Fruit fly (Drosophila melanogaster) whole organism, wandering third instar larva: ENCODE results near the gene Lnk.

ENCODE experiments used
- Abd-B ChIP-seq: fragments of >200 bp; optimal IDR thresholded peaks from 2 replicates; lab custom pipeline; 2017; ENCODE audit warnings: missing biosample characterization, missing genetic modification characterization
- CG32264 ChIP-seq: fragments of 200-800 bp; sonication (Bioruptor generic); optimal IDR thresholded peaks from 2 replicates; lab custom pipeline; 2016; ENCODE audit warnings: missing biosample characterization, missing genetic modification characterization
- CG9705 ChIP-seq: fragments of 200-800 bp; sonication (Bioruptor generic); optimal IDR thresholded peaks from 2 replicates; lab custom pipeline; 2018; ENCODE audit warnings: missing biosample characterization, mild to moderate bottlenecking, missing genetic modification characterization
- CrebA ChIP-seq: fragments of 200-800 bp; sonication (Bioruptor generic); optimal IDR thresholded peaks from 2 replicates; lab custom pipeline; 2016; ENCODE audit warnings: missing biosample characterization, mild to moderate bottlenecking, missing genetic modification characterization, borderline replicate concordance
- Dfd ChIP-seq: fragments of >200 bp; optimal IDR thresholded peaks from 2 replicates; lab custom pipeline; 2017; ENCODE audit warnings: missing biosample characterization, missing genetic modification characterization
- Dif ChIP-seq: fragments of 200-275, 200-300 bp; sonication (Bioruptor generic); optimal IDR thresholded peaks from 2 replicates; lab custom pipeline; 2018; ENCODE audit warnings: missing biosample characterization, missing genetic modification characterization; ENCODE audit not compliant: partially characterized antibody
- GATAd ChIP-seq: sonication (Bioruptor generic); optimal IDR thresholded peaks from 2 replicates; lab custom pipeline; 2016; ENCODE audit warnings: missing biosample characterization, missing genetic modification characterization
- HLH106 ChIP-seq: fragments of 200-800 bp; optimal IDR thresholded peaks from 3 replicates; lab custom pipeline; 2019; ENCODE audit warnings: missing biosample characterization, mild to moderate bottlenecking, missing genetic modification characterization, moderate library complexity
- Hnf4 ChIP-seq: fragments of 200-800 bp; sonication (Bioruptor generic); optimal IDR thresholded peaks from 2 replicates; lab custom pipeline; 2016; ENCODE audit warnings: missing biosample characterization, mild to moderate bottlenecking, missing genetic modification characterization
- Hr78 ChIP-seq: fragments of >200 bp; optimal IDR thresholded peaks from 2 replicates; lab custom pipeline; 2017; ENCODE audit warnings: missing biosample characterization, missing genetic modification characterization
- Hr83 ChIP-seq: fragments of 200-300 bp; sonication (Bioruptor generic); optimal IDR thresholded peaks from 2 replicates; lab custom pipeline; 2016; ENCODE audit warnings: missing biosample characterization, mild to moderate bottlenecking, missing genetic modification characterization, moderate library complexity; ENCODE audit not compliant: poor library complexity, severe bottlenecking
- Jra ChIP-seq: sonication (Bioruptor generic); optimal IDR thresholded peaks from 2 replicates; lab custom pipeline; 2016; ENCODE audit warnings: missing biosample characterization, missing genetic modification characterization
- Mio ChIP-seq: sonication (Bioruptor generic); optimal IDR thresholded peaks from 2 replicates; lab custom pipeline; 2016; ENCODE audit warnings: missing biosample characterization, missing genetic modification characterization
- Myc ChIP-seq: fragments of >200 bp; optimal IDR thresholded peaks from 2 replicates; lab custom pipeline; 2017
- N ChIP-seq: fragments of >200 bp; optimal IDR thresholded peaks from 2 replicates; lab custom pipeline; 2018; ENCODE audit warnings: missing biosample characterization, missing external identifiers, missing genetic modification characterization
- OdsH ChIP-seq: fragments of 200-800 bp; sonication (Bioruptor generic); optimal IDR thresholded peaks from 2 replicates; lab custom pipeline; 2016; ENCODE audit warnings: missing biosample characterization, mild to moderate bottlenecking, missing genetic modification characterization
- Rel ChIP-seq, 2 experiments: fragments of 200-800 bp; sonication (Bioruptor generic) in 1 of 2; optimal IDR thresholded peaks; 2 replicates in 1 of 2; 3 replicates in 1 of 2; lab custom pipeline; 2016 to 2019; ENCODE audit warnings: mild to moderate bottlenecking in 2 of 2, missing biosample characterization in 2 of 2, missing genetic modification characterization in 2 of 2, moderate library complexity in 1 of 2
- Sp1 ChIP-seq: fragments of 200-800 bp; sonication (Bioruptor generic); optimal IDR thresholded peaks from 3 replicates; lab custom pipeline; 2019; ENCODE audit warnings: missing biosample characterization, mild to moderate bottlenecking, missing genetic modification characterization, moderate library complexity
- Vsx2 ChIP-seq: fragments of 200-300, 225-300 bp; sonication (Bioruptor generic); optimal IDR thresholded peaks from 2 replicates; lab custom pipeline; 2018; ENCODE audit warnings: missing biosample characterization, missing genetic modification characterization; ENCODE audit not compliant: partially characterized antibody
- br ChIP-seq: fragments of 200-800 bp; sonication (Bioruptor generic); optimal IDR thresholded peaks from 2 replicates; lab custom pipeline; 2016; ENCODE audit warnings: missing biosample characterization, missing genetic modification characterization
- brk ChIP-seq: fragments of 200-800 bp; sonication (Bioruptor generic); optimal IDR thresholded peaks from 2 replicates; lab custom pipeline; 2016; ENCODE audit warnings: missing biosample characterization, mild to moderate bottlenecking, missing genetic modification characterization
- dl ChIP-seq, 2 experiments: fragments of 175-275, 200-275 bp in 1 of 2; fragments of 200-275 bp in 1 of 2; sonication (Bioruptor generic); optimal IDR thresholded peaks; lab custom pipeline; 2018; ENCODE audit warnings: mild to moderate bottlenecking in 2 of 2, missing biosample characterization in 2 of 2, missing genetic modification characterization in 2 of 2, moderate library complexity in 2 of 2; ENCODE audit not compliant: partially characterized antibody in 2 of 2, insufficient read depth in 1 of 2
- dmrt93B ChIP-seq: fragments of 200-800 bp; sonication (Bioruptor generic); optimal IDR thresholded peaks from 2 replicates; lab custom pipeline; 2018; ENCODE audit warnings: missing biosample characterization, mild to moderate bottlenecking, missing genetic modification characterization
- dsf ChIP-seq: sonication (Bioruptor generic); optimal IDR thresholded peaks from 2 replicates; lab custom pipeline; 2016; ENCODE audit warnings: missing biosample characterization, missing genetic modification characterization, borderline replicate concordance
- ey ChIP-seq: fragments of 200-800 bp; sonication (Bioruptor generic); optimal IDR thresholded peaks from 2 replicates; lab custom pipeline; 2016; ENCODE audit warnings: missing biosample characterization, missing genetic modification characterization
- foxo ChIP-seq, 2 experiments: fragments of 200-800 bp; sonication (Bioruptor generic); optimal IDR thresholded peaks; 2 replicates in 1 of 2; 3 replicates in 1 of 2; lab custom pipeline; 2016 to 2017; ENCODE audit warnings: missing biosample characterization in 2 of 2, missing genetic modification characterization in 2 of 2
- fru ChIP-seq: fragments of 200-800 bp; sonication (Bioruptor generic); optimal IDR thresholded peaks from 3 replicates; lab custom pipeline; 2016; ENCODE audit warnings: missing biosample characterization, mild to moderate bottlenecking, missing genetic modification characterization
- h ChIP-seq: fragments of 200-800 bp; sonication (Bioruptor generic); optimal IDR thresholded peaks from 3 replicates; lab custom pipeline; 2016; ENCODE audit warnings: missing biosample characterization, mild to moderate bottlenecking, missing genetic modification characterization
- jim ChIP-seq: fragments of 175-275, 200-325 bp; sonication (Bioruptor generic); optimal IDR thresholded peaks from 2 replicates; lab custom pipeline; 2016; ENCODE audit warnings: missing biosample characterization, mild to moderate bottlenecking, missing genetic modification characterization
- lola ChIP-seq: fragments of >200 bp; optimal IDR thresholded peaks from 2 replicates; lab custom pipeline; 2017; ENCODE audit warnings: missing biosample characterization, missing genetic modification characterization
- pan ChIP-seq: fragments of >200 bp; optimal IDR thresholded peaks from 2 replicates; lab custom pipeline; 2017
- psq ChIP-seq: fragments of 200-800 bp; sonication (Bioruptor generic); optimal IDR thresholded peaks from 3 replicates; lab custom pipeline; 2017; ENCODE audit warnings: missing biosample characterization, mild to moderate bottlenecking, missing genetic modification characterization, moderate library complexity
- rgr ChIP-seq: fragments of 200-800 bp; sonication (Bioruptor generic); optimal IDR thresholded peaks from 3 replicates; lab custom pipeline; 2016; ENCODE audit warnings: missing biosample characterization, mild to moderate bottlenecking, missing genetic modification characterization
- sage ChIP-seq: fragments of 200-800 bp; sonication (Bioruptor generic); optimal IDR thresholded peaks from 2 replicates; lab custom pipeline; 2016; ENCODE audit warnings: missing biosample characterization, mild to moderate bottlenecking, missing genetic modification characterization
- sv ChIP-seq: fragments of 200-800 bp; sonication (Bioruptor generic); optimal IDR thresholded peaks from 3 replicates; lab custom pipeline; 2016; ENCODE audit warnings: missing biosample characterization, missing genetic modification characterization
- tai ChIP-seq: sonication (Bioruptor generic); optimal IDR thresholded peaks from 2 replicates; lab custom pipeline; 2016; ENCODE audit warnings: missing biosample characterization, missing genetic modification characterization
- usp ChIP-seq: fragments of >200 bp; optimal IDR thresholded peaks from 2 replicates; lab custom pipeline; 2017; ENCODE audit warnings: missing biosample characterization, missing genetic modification characterization
- woc ChIP-seq: sonication (Bioruptor generic); optimal IDR thresholded peaks from 2 replicates; lab custom pipeline; 2016; ENCODE audit warnings: missing biosample characterization, mild to moderate bottlenecking, missing genetic modification characterization

Gene Lnk

DNA sequence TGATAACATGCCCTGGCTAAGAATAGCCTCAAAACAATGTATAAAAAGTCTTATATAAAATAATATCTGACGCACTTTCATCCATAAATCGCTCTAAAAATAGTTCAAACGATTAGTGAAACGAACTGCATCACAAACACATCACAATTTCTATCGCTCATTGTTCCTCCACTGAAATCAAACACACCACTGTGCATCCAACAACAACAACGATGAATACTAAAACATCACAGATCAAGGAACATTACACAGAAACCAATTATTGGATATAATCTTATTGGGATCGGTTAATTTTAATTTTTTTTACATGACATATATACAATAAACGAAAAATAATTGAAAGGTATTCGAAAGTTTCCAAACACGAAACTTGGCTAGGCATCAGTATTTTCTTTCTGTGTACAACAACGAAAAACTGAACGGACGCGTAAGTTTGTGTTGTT is 9.0 kb upstream of the Lnk start:
- TF ChIP-seq HLH106 (no peak), sage (GFP tag; lab: Kevin White, UChicago) (no peak), h (peak; percentile 2), Vsx2 (GFP tag; lab: Kevin White, UChicago) (no peak), dmrt93B (GFP tag; lab: Kevin White, UChicago) (no peak), usp (GFP tag; lab: Kevin White, UChicago) (no peak), Jra (GFP tag; lab: Kevin White, UChicago) (no peak), Rel (GFP tag; optimal IDR thresholded peaks at IDR 0.05; lab: Kevin White, UChicago) (no peak), Rel (tag; optimal IDR thresholded peaks at IDR 0.05; lab: Kevin White, UChicago) (no peak), GATAd (GFP tag; lab: Kevin White, UChicago) (no peak), Hnf4 (GFP tag; lab: Kevin White, UChicago) (no peak), br (GFP tag; lab: Kevin White, UChicago) (no peak), Abd-B (GFP tag; lab: Kevin White, UChicago) (no peak), psq (GFP tag; lab: Kevin White, UChicago) (no peak), lola (no peak), Dif (no peak), sv (GFP tag; lab: Kevin White, UChicago) (peak; percentile 57), ey (peak; percentile 19), Hr78 (GFP tag; lab: Kevin White, UChicago) (no peak), OdsH (GFP tag; lab: Kevin White, UChicago) (no peak), woc (GFP tag; lab: Kevin White, UChicago) (no peak), rgr (GFP tag; lab: Kevin White, UChicago) (peak; percentile 17), tai (no peak), fru (GFP tag; lab: Kevin White, UChicago) (no peak), CG9705 (GFP tag; lab: Kevin White, UChicago) (no peak), Dfd (GFP tag; lab: Kevin White, UChicago) (no peak), pan (lab: Kevin White, UChicago) (no peak), CG32264 (GFP tag; lab: Kevin White, UChicago) (no peak), dl (GFP tag; optimal IDR thresholded peaks at IDR 0.05; lab: Kevin White, UChicago; ENCODE audit: insufficient read depth in 1 of 2, partially characterized antibody in 2 of 2) (no peak), CrebA (GFP tag; lab: Kevin White, UChicago) (no peak), N (no peak)

dm6 chr3R:25880198-25880970 is 8.0 kb upstream of the Lnk start:
- TF ChIP-seq Myc (lab: Kevin White, UChicago), result peak; percentile 13
- TF ChIP-seq Hr78 (GFP tag; lab: Kevin White, UChicago), result no peak
- peak; percentile 59 for TF ChIP-seq HLH106
- TF ChIP-seq Abd-B (GFP tag; lab: Kevin White, UChicago), result no peak
- no peak for TF ChIP-seq CG32264 (GFP tag; lab: Kevin White, UChicago)
- no peak for TF ChIP-seq Mio (GFP tag; lab: Kevin White, UChicago)
- peak; percentile 28 for TF ChIP-seq woc (GFP tag; lab: Kevin White, UChicago)
- peak; percentile 14 for TF ChIP-seq h
- no peak for TF ChIP-seq brk (GFP tag; lab: Kevin White, UChicago)
- peak; percentile 29 for TF ChIP-seq rgr (GFP tag; lab: Kevin White, UChicago)
- TF ChIP-seq OdsH (GFP tag; lab: Kevin White, UChicago), result peak; percentile 33
- TF ChIP-seq dmrt93B (GFP tag; lab: Kevin White, UChicago), result peak; percentile 22
- peak; percentile 3 for TF ChIP-seq Dfd (GFP tag; lab: Kevin White, UChicago)
- peak; percentile 58 for TF ChIP-seq Sp1 (GFP tag; lab: Kevin White, UChicago)
- TF ChIP-seq Hr83 (GFP tag; lab: Kevin White, UChicago), result peak; percentile 76
- TF ChIP-seq sage (GFP tag; lab: Kevin White, UChicago), result no peak
- no peak for TF ChIP-seq pan (lab: Kevin White, UChicago)
- TF ChIP-seq foxo (GFP tag; optimal IDR thresholded peaks at IDR 0.05; lab: Kevin White, UChicago), result peak in 1 of 2 experiments; percentile 49
- peak; percentile 74 for TF ChIP-seq Dif
- peak; percentile 60 for TF ChIP-seq psq (GFP tag; lab: Kevin White, UChicago)
- peak in 1 of 2 experiments; percentile 74 for TF ChIP-seq dl (GFP tag; optimal IDR thresholded peaks at IDR 0.05; lab: Kevin White, UChicago; ENCODE audit: insufficient read depth in 1 of 2, partially characterized antibody in 2 of 2)
- no peak for TF ChIP-seq Vsx2 (GFP tag; lab: Kevin White, UChicago)
- TF ChIP-seq tai, result no peak
- no peak for TF ChIP-seq Rel (GFP tag; optimal IDR thresholded peaks at IDR 0.05; lab: Kevin White, UChicago)
- TF ChIP-seq Rel (tag; optimal IDR thresholded peaks at IDR 0.05; lab: Kevin White, UChicago), result no peak
- TF ChIP-seq jim (GFP tag; lab: Kevin White, UChicago), result peak; percentile 23
- TF ChIP-seq CrebA (GFP tag; lab: Kevin White, UChicago), result no peak
- no peak for TF ChIP-seq ey
- TF ChIP-seq dsf (GFP tag; lab: Kevin White, UChicago), result no peak
- no peak for TF ChIP-seq fru (GFP tag; lab: Kevin White, UChicago)
- TF ChIP-seq GATAd (GFP tag; lab: Kevin White, UChicago), result no peak
- no peak for TF ChIP-seq usp (GFP tag; lab: Kevin White, UChicago)
- no peak for TF ChIP-seq br (GFP tag; lab: Kevin White, UChicago)
- no peak for TF ChIP-seq CG9705 (GFP tag; lab: Kevin White, UChicago)
- TF ChIP-seq N, result no peak
- TF ChIP-seq sv (GFP tag; lab: Kevin White, UChicago), result no peak
- no peak for TF ChIP-seq Jra (GFP tag; lab: Kevin White, UChicago)
- no peak for TF ChIP-seq Hnf4 (GFP tag; lab: Kevin White, UChicago)
- TF ChIP-seq lola, result no peak
